Worm (Caenorhabditis elegans): Measurements from ENCODE around the gene fbxa-72.

DNA sequence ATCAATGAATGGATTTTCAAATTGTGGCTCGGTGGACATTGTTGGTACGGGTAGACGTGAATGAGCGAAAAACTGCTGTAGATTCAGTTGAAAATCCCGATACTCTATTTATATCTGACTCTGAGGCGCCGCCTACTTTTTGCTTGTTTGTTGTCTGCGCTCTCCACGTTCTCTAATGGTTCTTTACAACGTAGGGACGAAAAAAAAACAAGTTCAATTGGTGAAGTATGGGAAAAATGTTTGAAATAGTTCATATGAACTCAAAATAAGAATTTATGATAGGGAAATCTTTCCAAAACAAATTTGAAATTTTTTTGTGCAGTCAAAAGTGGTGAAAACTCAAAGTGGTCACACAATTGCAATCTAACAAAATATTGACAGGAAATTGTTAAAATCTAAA is 41.7 kb downstream of the fbxa-72 start, which contains the start of gene F48G7.10:
- TF ChIP-seq unc-62 (GFP tag; optimal IDR thresholded peaks at IDR 0.05) (no peak), lin-13 (GFP tag; optimal IDR thresholded peaks at IDR 0.05) (no peak), nhr-6 (tag; optimal IDR thresholded peaks at IDR 0.05) (no peak), nhr-12 (tag; optimal IDR thresholded peaks at IDR 0.05) (no peak)
